Worm (Caenorhabditis elegans) whole organism, midembryonic: ENCODE results near the gene sel-1.

ENCODE experiments used
- T22C8.4 ChIP-seq: fragments of 200-800 bp; sonication (Bioruptor generic); IDR thresholded peaks from 2 replicates; pipeline ENCODE4 v1.3.6; 2022; ENCODE audit warnings: missing genetic modification characterization, missing compliant biosample characterization
- cog-1 ChIP-seq: sonication (generic microtip); optimal IDR thresholded peaks from 2 replicates; lab custom pipeline; 2016; ENCODE audit warnings: missing genetic modification characterization, missing compliant biosample characterization
- flt-1 ChIP-seq: fragments of 200-800 bp; sonication (Bioruptor generic); IDR thresholded peaks from 2 replicates; pipeline ENCODE4 v1.3.6; 2022; ENCODE audit warnings: missing genetic modification characterization, missing compliant biosample characterization
- klf-2 ChIP-seq: fragments of 200-800 bp; sonication (Bioruptor generic); conservative IDR thresholded peaks from 2 replicates; pipeline ENCODE4 v1.3.6; 2022; ENCODE audit warnings: missing genetic modification reagents, missing genetic modification characterization, missing compliant biosample characterization
- med-1 ChIP-seq: sonication (generic microtip); optimal IDR thresholded peaks from 2 replicates; lab custom pipeline; 2017; ENCODE audit warnings: missing genetic modification characterization, mild to moderate bottlenecking, missing compliant biosample characterization, antibody characterized with exemption, missing genetic modification reagents; ENCODE audit not compliant: insufficient read depth
- ref-1 ChIP-seq: fragments of 200-800 bp; sonication (Bioruptor generic); conservative IDR thresholded peaks from 2 replicates; pipeline ENCODE4 v1.3.6; 2022; ENCODE audit warnings: missing genetic modification reagents, missing genetic modification characterization, missing compliant biosample characterization
- tab-1 ChIP-seq: fragments of 200-800 bp; sonication (Bioruptor generic); IDR thresholded peaks from 2 replicates; pipeline ENCODE4 v1.3.6; 2022; ENCODE audit warnings: missing genetic modification characterization, missing compliant biosample characterization
- ztf-23 ChIP-seq: fragments of 200-800 bp; sonication (Bioruptor generic); IDR thresholded peaks from 2 replicates; pipeline ENCODE4 v1.3.6; 2022; ENCODE audit warnings: missing genetic modification reagents, missing genetic modification characterization, missing compliant biosample characterization
- ztf-29 ChIP-seq: fragments of 200-800 bp; sonication (Bioruptor generic); IDR thresholded peaks from 2 replicates; pipeline ENCODE4 v1.3.6; 2022; ENCODE audit warnings: missing genetic modification reagents, missing genetic modification characterization, missing compliant biosample characterization

Gene sel-1

ce11 chrV:12528919-12529318 is 31.6 kb upstream of the sel-1 start:
- TF ChIP-seq klf-2: no peak
- TF ChIP-seq flt-1 (GFP tag; lab: Robert Waterston, UW): no peak
- TF ChIP-seq ztf-29 (GFP tag; lab: Robert Waterston, UW): no peak
- no peak for TF ChIP-seq T22C8.4 (GFP tag; lab: Robert Waterston, UW)
- no peak for TF ChIP-seq ref-1
- TF ChIP-seq ztf-23 (GFP tag; lab: Robert Waterston, UW): no peak
- no peak for TF ChIP-seq cog-1 (tag; lab: Kevin White, UChicago)
- TF ChIP-seq med-1 (GFP tag; lab: Kevin White, UChicago): no peak
- TF ChIP-seq tab-1 (GFP tag; lab: Robert Waterston, UW): no peak

DNA sequence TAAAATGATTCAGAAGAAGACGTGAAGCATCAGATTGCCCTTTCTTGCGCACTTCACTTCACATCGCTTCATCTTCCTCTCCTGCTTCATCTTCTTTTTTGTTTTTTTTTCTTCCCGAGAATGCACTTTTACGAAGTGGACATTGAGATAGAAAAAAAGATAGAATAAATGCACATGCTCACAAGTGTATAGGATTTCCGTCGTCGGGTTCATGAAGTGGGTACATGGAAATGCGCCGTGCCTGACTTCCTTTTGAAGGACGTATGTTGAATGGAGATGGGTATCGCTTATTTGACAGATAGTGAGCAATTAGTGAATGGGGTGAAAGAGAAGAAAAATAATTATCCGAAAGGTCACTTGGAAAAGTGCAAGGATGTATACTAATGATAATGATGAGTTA is 30.4 kb upstream of the sel-1 start:
- no peak for TF ChIP-seq cog-1 (tag; lab: Kevin White, UChicago)

ce11 chrV:12531084-12531483 is 29.4 kb upstream of the sel-1 start:
- TF ChIP-seq flt-1 (GFP tag; lab: Robert Waterston, UW) (no peak), ztf-29 (GFP tag; lab: Robert Waterston, UW) (no peak), tab-1 (GFP tag; lab: Robert Waterston, UW) (no peak), T22C8.4 (GFP tag; lab: Robert Waterston, UW) (no peak), klf-2 (no peak), cog-1 (tag; lab: Kevin White, UChicago) (no peak), ztf-23 (GFP tag; lab: Robert Waterston, UW) (no peak), med-1 (GFP tag; lab: Kevin White, UChicago) (no peak), ref-1 (no peak)

DNA sequence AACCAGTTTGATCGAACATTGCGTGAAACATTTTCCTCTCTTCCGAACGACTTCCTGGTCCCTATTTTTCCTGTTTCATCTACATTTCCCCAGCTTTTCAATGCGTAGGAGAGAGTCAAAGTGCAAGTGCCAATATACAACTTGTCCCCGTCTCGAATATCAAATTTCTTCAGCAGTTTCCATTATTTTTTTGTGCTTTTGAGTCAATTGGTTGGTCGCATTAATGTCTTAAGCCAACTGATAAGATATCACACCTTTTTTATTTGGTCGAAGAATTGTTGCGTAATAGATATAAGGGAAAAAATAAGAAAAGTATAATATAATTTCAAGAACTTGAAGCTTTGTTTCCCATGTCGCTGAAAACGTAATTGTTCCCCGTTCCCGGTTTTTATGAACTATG is 28.2 kb upstream of the sel-1 start:
- no peak for TF ChIP-seq T22C8.4 (GFP tag; lab: Robert Waterston, UW)
- no peak for TF ChIP-seq klf-2
- TF ChIP-seq ztf-29 (GFP tag; lab: Robert Waterston, UW): no peak
- TF ChIP-seq ztf-23 (GFP tag; lab: Robert Waterston, UW): no peak
- TF ChIP-seq med-1 (GFP tag; lab: Kevin White, UChicago): no peak
- no peak for TF ChIP-seq tab-1 (GFP tag; lab: Robert Waterston, UW)
- TF ChIP-seq flt-1 (GFP tag; lab: Robert Waterston, UW): no peak
- TF ChIP-seq cog-1 (tag; lab: Kevin White, UChicago): no peak
- no peak for TF ChIP-seq ref-1

DNA sequence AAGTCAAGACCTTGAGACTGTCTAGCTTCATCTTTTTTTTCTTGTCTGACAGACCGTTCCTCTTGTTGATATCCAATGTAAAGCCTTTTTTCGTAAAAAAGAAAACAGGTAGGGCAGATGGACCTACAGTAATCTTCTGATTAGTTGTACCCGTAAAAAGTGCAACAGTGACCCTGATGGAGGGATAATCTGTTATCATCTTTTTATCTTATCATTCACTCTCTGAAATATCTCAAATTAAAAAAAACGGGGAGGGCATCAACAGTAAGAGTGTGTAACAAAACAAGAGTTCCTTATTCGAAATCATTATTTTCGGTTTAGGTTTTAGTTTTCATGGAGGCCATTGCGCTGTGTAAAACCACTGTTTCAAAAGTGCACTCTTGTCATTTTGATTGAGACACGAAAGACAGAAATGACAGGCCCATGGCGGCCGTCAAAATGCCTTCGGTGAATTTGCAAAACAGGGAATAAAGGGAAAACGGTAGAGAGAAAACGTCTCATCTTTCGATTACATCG is 26.8 kb upstream of the sel-1 start:
- no peak for TF ChIP-seq ztf-29 (GFP tag; lab: Robert Waterston, UW)
- no peak for TF ChIP-seq T22C8.4 (GFP tag; lab: Robert Waterston, UW)
- no peak for TF ChIP-seq ref-1
- no peak for TF ChIP-seq cog-1 (tag; lab: Kevin White, UChicago)
- no peak for TF ChIP-seq flt-1 (GFP tag; lab: Robert Waterston, UW)
- no peak for TF ChIP-seq ztf-23 (GFP tag; lab: Robert Waterston, UW)
- no peak for TF ChIP-seq klf-2
- TF ChIP-seq med-1 (GFP tag; lab: Kevin White, UChicago): no peak
- TF ChIP-seq tab-1 (GFP tag; lab: Robert Waterston, UW): no peak

ce11 chrV:12534941-12535340 is 25.6 kb upstream of the sel-1 start:
- TF ChIP-seq cog-1 (tag; lab: Kevin White, UChicago) (no peak), klf-2 (no peak), flt-1 (GFP tag; lab: Robert Waterston, UW) (no peak), ztf-23 (GFP tag; lab: Robert Waterston, UW) (no peak), ref-1 (no peak), T22C8.4 (GFP tag; lab: Robert Waterston, UW) (no peak)

ce11 chrV:12536409-12537038 is 24.0 kb upstream of the sel-1 start:
- no peak for TF ChIP-seq klf-2
- no peak for TF ChIP-seq ztf-29 (GFP tag; lab: Robert Waterston, UW)
- TF ChIP-seq flt-1 (GFP tag; lab: Robert Waterston, UW): no peak
- no peak for TF ChIP-seq ztf-23 (GFP tag; lab: Robert Waterston, UW)
- no peak for TF ChIP-seq tab-1 (GFP tag; lab: Robert Waterston, UW)
- TF ChIP-seq med-1 (GFP tag; lab: Kevin White, UChicago): no peak
- no peak for TF ChIP-seq ref-1
- no peak for TF ChIP-seq cog-1 (tag; lab: Kevin White, UChicago)
- TF ChIP-seq T22C8.4 (GFP tag; lab: Robert Waterston, UW): no peak

DNA sequence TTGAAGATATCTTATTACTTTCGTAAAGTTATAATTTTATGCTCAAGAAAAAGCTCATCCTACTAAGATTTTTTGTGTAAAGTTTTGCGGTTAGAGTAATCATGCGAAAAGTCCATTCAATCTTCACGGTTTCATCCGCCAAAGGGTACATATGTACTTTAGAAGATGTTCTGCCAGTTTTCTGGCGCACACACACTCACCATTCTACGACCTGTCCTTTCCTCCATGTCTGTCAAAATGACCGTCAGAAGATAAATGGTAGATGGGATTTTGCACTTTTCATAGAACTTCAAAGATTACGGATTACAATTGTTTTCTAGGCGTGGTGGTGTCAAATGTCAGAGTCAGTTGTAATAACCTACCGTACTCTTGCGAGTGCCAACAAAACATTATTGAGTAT is 23.0 kb upstream of the sel-1 start:
- no peak for TF ChIP-seq cog-1 (tag; lab: Kevin White, UChicago)
- TF ChIP-seq klf-2: no peak
- no peak for TF ChIP-seq flt-1 (GFP tag; lab: Robert Waterston, UW)
- no peak for TF ChIP-seq T22C8.4 (GFP tag; lab: Robert Waterston, UW)
- TF ChIP-seq ref-1: no peak
- no peak for TF ChIP-seq ztf-29 (GFP tag; lab: Robert Waterston, UW)
- TF ChIP-seq ztf-23 (GFP tag; lab: Robert Waterston, UW): no peak
- TF ChIP-seq med-1 (GFP tag; lab: Kevin White, UChicago): no peak
- no peak for TF ChIP-seq tab-1 (GFP tag; lab: Robert Waterston, UW)

- no peak for TF ChIP-seq klf-2
- no peak for TF ChIP-seq flt-1 (GFP tag; lab: Robert Waterston, UW)
- no peak for TF ChIP-seq cog-1 (tag; lab: Kevin White, UChicago)
- no peak for TF ChIP-seq ztf-23 (GFP tag; lab: Robert Waterston, UW)
- TF ChIP-seq ztf-29 (GFP tag; lab: Robert Waterston, UW): no peak
- TF ChIP-seq ref-1: no peak
- no peak for TF ChIP-seq T22C8.4 (GFP tag; lab: Robert Waterston, UW)
- TF ChIP-seq med-1 (GFP tag; lab: Kevin White, UChicago): no peak
- no peak for TF ChIP-seq tab-1 (GFP tag; lab: Robert Waterston, UW)
Observed at ce11 chrV:12538984-12539852, 21.3 kb upstream of the sel-1 start.
